Worm (Caenorhabditis elegans) whole organism, young adult: ENCODE results near the gene atf-4.

ENCODE experiments used
- B0019.2 ChIP-seq: fragments of 200-800 bp; sonication (Bioruptor generic); conservative IDR thresholded peaks from 2 replicates; pipeline ENCODE4 v1.3.6; 2022; ENCODE audit warnings: missing genetic modification reagents, missing genetic modification characterization, missing compliant biosample characterization
- B0261.1 ChIP-seq: sonication (generic microtip); optimal IDR thresholded peaks from 2 replicates; lab custom pipeline; 2016; ENCODE audit warnings: mild to moderate bottlenecking, missing genetic modification characterization, moderate library complexity, missing compliant biosample characterization
- C06A6.2 ChIP-seq: fragments of 200-800 bp; sonication (Bioruptor generic); conservative IDR thresholded peaks from 2 replicates; pipeline ENCODE4 v1.3.6; 2022; ENCODE audit warnings: missing genetic modification characterization, missing compliant biosample characterization
- D2030.7 ChIP-seq: fragments of 200-800 bp; sonication (Bioruptor generic); IDR thresholded peaks from 2 replicates; pipeline ENCODE4 v1.3.6; 2022; ENCODE audit warnings: missing genetic modification reagents, missing genetic modification characterization, missing compliant biosample characterization
- F57A8.1 ChIP-seq: fragments of 200-800 bp; sonication (Bioruptor generic); optimal IDR thresholded peaks from 2 replicates; lab custom pipeline; 2018; ENCODE audit warnings: mild to moderate bottlenecking, missing genetic modification characterization, moderate library complexity, missing compliant biosample characterization
- K11D2.4 ChIP-seq: fragments of 200-800 bp; sonication (Bioruptor generic); IDR thresholded peaks from 2 replicates; pipeline ENCODE4 v1.3.6; 2022; ENCODE audit warnings: missing genetic modification reagents, missing genetic modification characterization, missing compliant biosample characterization
- K12H6.12 ChIP-seq: fragments of 200-800 bp; sonication (Bioruptor generic); optimal IDR thresholded peaks from 2 replicates; lab custom pipeline; 2018; ENCODE audit warnings: mild to moderate bottlenecking, missing genetic modification characterization, missing compliant biosample characterization
- T07F8.4 ChIP-seq: sonication (generic microtip); optimal IDR thresholded peaks from 2 replicates; lab custom pipeline; 2016; ENCODE audit warnings: mild to moderate bottlenecking, missing genetic modification characterization, moderate library complexity, missing compliant biosample characterization
- T26A5.8 ChIP-seq: sonication (generic microtip); optimal IDR thresholded peaks from 2 replicates; lab custom pipeline; 2016; ENCODE audit warnings: missing genetic modification characterization, missing compliant biosample characterization
- Y53F4B.3 ChIP-seq: fragments of 200-800 bp; sonication (Bioruptor generic); IDR thresholded peaks from 2 replicates; pipeline ENCODE4 v1.3.6; 2022; ENCODE audit warnings: missing genetic modification reagents, missing genetic modification characterization, missing compliant biosample characterization
- Y67H2A.10 ChIP-seq: fragments of 200-800 bp; sonication (Bioruptor generic); conservative IDR thresholded peaks from 2 replicates; pipeline ENCODE4 v1.3.6; 2022; ENCODE audit warnings: missing genetic modification reagents, missing genetic modification characterization, missing compliant biosample characterization
- ama-1 ChIP-seq, 3 experiments: fragments of 150-350 bp in 1 of 3; sonication (generic microtip) in 2 of 3; optimal IDR thresholded peaks; 2 replicates each; lab custom pipeline; 2014 to 2018; ENCODE audit warnings: missing biosample characterization in 2 of 3, missing genetic modification characterization in 2 of 3, missing genetic modification reagents in 2 of 3
- atf-7 ChIP-seq: sonication (generic microtip); optimal IDR thresholded peaks from 2 replicates; lab custom pipeline; 2017; ENCODE audit warnings: mild to moderate bottlenecking, missing genetic modification characterization, missing compliant biosample characterization
- athp-1 ChIP-seq: sonication (generic microtip); optimal IDR thresholded peaks from 2 replicates; lab custom pipeline; 2017; ENCODE audit warnings: mild to moderate bottlenecking, missing genetic modification characterization, missing compliant biosample characterization
- attf-3 ChIP-seq: fragments of 200-800 bp; sonication (Bioruptor generic); conservative IDR thresholded peaks from 2 replicates; pipeline ENCODE4 v1.3.6; 2022; ENCODE audit warnings: missing genetic modification reagents, missing genetic modification characterization, missing compliant biosample characterization
- attf-5 ChIP-seq: fragments of 200-800 bp; sonication (Bioruptor generic); optimal IDR thresholded peaks from 2 replicates; lab custom pipeline; 2018; ENCODE audit warnings: mild to moderate bottlenecking, missing genetic modification characterization, missing compliant biosample characterization
- bed-2 ChIP-seq: fragments of 200-800 bp; sonication (Bioruptor generic); IDR thresholded peaks from 2 replicates; pipeline ENCODE4 v1.3.6; 2022; ENCODE audit warnings: missing genetic modification reagents, missing genetic modification characterization, missing compliant biosample characterization
- cebp-1 ChIP-seq, 2 experiments: fragments of 200-800 bp in 1 of 2; sonication (Bioruptor generic) in 1 of 2; sonication (generic microtip) in 1 of 2; IDR thresholded peaks in 1 of 2; optimal IDR thresholded peaks in 1 of 2; 2 replicates each; pipeline versions ENCODE4 v1.3.6 to Lab custom; 2017 to 2022; ENCODE audit warnings: missing compliant biosample characterization in 2 of 2, missing genetic modification characterization in 2 of 2, mild to moderate bottlenecking in 1 of 2, missing genetic modification reagents in 1 of 2, moderate library complexity in 1 of 2
- ceh-27 ChIP-seq: fragments of 200-800 bp; sonication (Bioruptor generic); optimal IDR thresholded peaks from 2 replicates; lab custom pipeline; 2018; ENCODE audit warnings: mild to moderate bottlenecking, missing genetic modification characterization, moderate library complexity, missing compliant biosample characterization
- dox-1 ChIP-seq: fragments of 200-800 bp; sonication (Bioruptor generic); IDR thresholded peaks from 2 replicates; pipeline ENCODE4 v1.3.6; 2022; ENCODE audit warnings: missing genetic modification reagents, missing genetic modification characterization, missing compliant biosample characterization
- dpff-1 ChIP-seq: sonication (generic microtip); optimal IDR thresholded peaks from 2 replicates; lab custom pipeline; 2017; ENCODE audit warnings: mild to moderate bottlenecking, missing genetic modification characterization, missing compliant biosample characterization
- egrh-3 ChIP-seq: fragments of 200-800 bp; sonication (Bioruptor generic); IDR thresholded peaks from 2 replicates; pipeline ENCODE4 v1.3.6; 2022; ENCODE audit warnings: missing genetic modification reagents, missing genetic modification characterization, missing compliant biosample characterization
- gei-17 ChIP-seq: fragments of 200-800 bp; sonication (Bioruptor generic); optimal IDR thresholded peaks from 2 replicates; lab custom pipeline; 2018; ENCODE audit warnings: mild to moderate bottlenecking, missing genetic modification characterization, missing compliant biosample characterization
- him-1 ChIP-seq: sonication (generic microtip); optimal IDR thresholded peaks from 2 replicates; lab custom pipeline; 2016; ENCODE audit warnings: missing genotype, missing genetic modification reagents, missing genetic modification characterization, missing compliant biosample characterization
- hsf-1 ChIP-seq: fragments of 200-800 bp; sonication (Bioruptor generic); IDR thresholded peaks from 2 replicates; pipeline ENCODE4 v1.3.6; 2022; ENCODE audit warnings: missing genetic modification reagents, missing genetic modification characterization, missing compliant biosample characterization
- lin-26 ChIP-seq: fragments of 200-800 bp; sonication (Bioruptor generic); IDR thresholded peaks from 2 replicates; pipeline ENCODE4 v1.3.6; 2022; ENCODE audit warnings: missing genetic modification reagents, missing genetic modification characterization, missing compliant biosample characterization
- madf-3 ChIP-seq: fragments of 200-800 bp; sonication (Bioruptor generic); IDR thresholded peaks from 2 replicates; pipeline ENCODE4 v1.3.6; 2022; ENCODE audit warnings: missing genetic modification reagents, missing genetic modification characterization, missing compliant biosample characterization
- mel-28 ChIP-seq: sonication (generic microtip); optimal IDR thresholded peaks from 2 replicates; lab custom pipeline; 2016; ENCODE audit warnings: borderline replicate concordance, mild to moderate bottlenecking, missing genetic modification characterization, missing compliant biosample characterization
- nfya-1 ChIP-seq: sonication (generic microtip); optimal IDR thresholded peaks from 2 replicates; lab custom pipeline; 2017; ENCODE audit warnings: antibody characterized with exemption, missing compliant biosample characterization, missing genetic modification characterization, borderline replicate concordance; ENCODE audit not compliant: insufficient read depth
- nfya-2 ChIP-seq: fragments of 200-800 bp; sonication (Bioruptor generic); IDR thresholded peaks from 2 replicates; pipeline ENCODE4 v1.3.6; 2022; ENCODE audit warnings: missing genetic modification reagents, missing genetic modification characterization, missing compliant biosample characterization
- nhr-120 ChIP-seq: fragments of 200-800 bp; sonication (Bioruptor generic); IDR thresholded peaks from 2 replicates; pipeline ENCODE4 v1.3.6; 2022; ENCODE audit warnings: missing genetic modification characterization, missing compliant biosample characterization
- nhr-179 ChIP-seq: sonication (generic microtip); optimal IDR thresholded peaks from 2 replicates; lab custom pipeline; 2016; ENCODE audit warnings: mild to moderate bottlenecking, missing genetic modification characterization, missing compliant biosample characterization
- nhr-80 ChIP-seq: sonication (generic microtip); optimal IDR thresholded peaks from 2 replicates; lab custom pipeline; 2016; ENCODE audit warnings: missing genetic modification characterization, missing compliant biosample characterization
- rcor-1 ChIP-seq: fragments of 200-800 bp; sonication (Bioruptor generic); IDR thresholded peaks from 2 replicates; pipeline ENCODE4 v1.3.6; 2022; ENCODE audit warnings: missing genetic modification reagents, missing genetic modification characterization, missing compliant biosample characterization
- repo-1 ChIP-seq: sonication (generic microtip); optimal IDR thresholded peaks from 2 replicates; lab custom pipeline; 2017; ENCODE audit warnings: mild to moderate bottlenecking, missing genetic modification characterization, missing compliant biosample characterization
- sdz-38 ChIP-seq: sonication (generic microtip); optimal IDR thresholded peaks from 2 replicates; lab custom pipeline; 2016; ENCODE audit warnings: missing genotype, missing genetic modification characterization, missing compliant biosample characterization
- snpc-1.1 ChIP-seq: sonication (generic microtip); optimal IDR thresholded peaks from 2 replicates; lab custom pipeline; 2017; ENCODE audit warnings: missing genetic modification characterization, mild to moderate bottlenecking, missing compliant biosample characterization, antibody characterized with exemption, moderate library complexity, missing genotype, missing genetic modification reagents; ENCODE audit not compliant: insufficient read depth
- snpc-3.4 ChIP-seq: sonication (generic microtip); optimal IDR thresholded peaks from 2 replicates; lab custom pipeline; 2017; ENCODE audit warnings: missing genetic modification characterization, mild to moderate bottlenecking, missing compliant biosample characterization, antibody characterized with exemption, moderate library complexity, missing genotype, missing genetic modification reagents
- tbp1 ChIP-seq: fragments of 200-800 bp; sonication (Bioruptor generic); optimal IDR thresholded peaks from 2 replicates; lab custom pipeline; 2018; ENCODE audit warnings: mild to moderate bottlenecking, missing genetic modification characterization, missing compliant biosample characterization
- tlf-1 ChIP-seq: fragments of 200-800 bp; sonication (Bioruptor generic); optimal IDR thresholded peaks from 2 replicates; lab custom pipeline; 2018; ENCODE audit warnings: mild to moderate bottlenecking, missing genetic modification characterization, missing compliant biosample characterization
- zfh-2 ChIP-seq: fragments of 200-800 bp; sonication (Bioruptor generic); conservative IDR thresholded peaks from 2 replicates; pipeline ENCODE4 v1.3.6; 2022; ENCODE audit warnings: missing genetic modification reagents, missing genetic modification characterization, missing compliant biosample characterization
- zim-3 ChIP-seq: sonication (generic microtip); optimal IDR thresholded peaks from 2 replicates; lab custom pipeline; 2017; ENCODE audit warnings: mild to moderate bottlenecking, missing genetic modification characterization, moderate library complexity, missing compliant biosample characterization
- ztf-18 ChIP-seq: sonication (generic microtip); optimal IDR thresholded peaks from 2 replicates; lab custom pipeline; 2016; ENCODE audit warnings: missing genotype, mild to moderate bottlenecking, missing genetic modification characterization, missing compliant biosample characterization
- ztf-3 ChIP-seq: fragments of 200-800 bp; sonication (Bioruptor generic); optimal IDR thresholded peaks from 2 replicates; lab custom pipeline; 2018; ENCODE audit warnings: mild to moderate bottlenecking, missing genetic modification characterization, missing compliant biosample characterization

atf-4 gene

DNA sequence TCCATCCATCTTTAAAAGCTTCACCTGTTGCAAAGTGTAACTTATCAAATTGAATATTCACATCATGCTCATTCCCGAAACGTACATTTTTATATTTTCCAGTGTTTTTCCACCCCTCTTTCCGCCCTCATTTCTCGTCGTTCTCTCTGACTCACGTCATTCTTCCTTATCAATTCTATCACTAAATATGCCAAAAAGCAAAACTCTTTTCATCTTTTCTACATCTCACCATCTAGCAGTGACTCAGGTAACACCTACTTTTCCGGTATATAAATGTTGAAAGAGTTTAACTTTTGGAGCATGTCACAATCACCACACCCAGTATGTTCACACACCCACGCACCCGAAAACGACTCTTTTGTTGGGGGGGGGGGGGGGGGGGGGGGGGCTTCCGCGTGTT lies 33.9 kb upstream of the atf-4 start:
- TF ChIP-seq zfh-2: peak; percentile 67
- no peak for TF ChIP-seq F57A8.1
- TF ChIP-seq K12H6.12 (tag; lab: Kevin White, UChicago): no peak
- peak; percentile 38; the same call in 1 of the 2 replicates for TF ChIP-seq egrh-3 (GFP tag; lab: Robert Waterston, UW)
- no peak for TF ChIP-seq Y67H2A.10 (GFP tag; lab: Robert Waterston, UW)
- peak; percentile 44 for TF ChIP-seq nhr-80 (tag; lab: Kevin White, UChicago)
- 0 out of 2 replicates have a peak, but pooled peaks have one; percentile 14 for TF ChIP-seq dox-1 (GFP tag; lab: Robert Waterston, UW)
- TF ChIP-seq cebp-1 (GFP tag; IDR thresholded peaks at IDR 0.05; lab: Robert Waterston, UW): no peak
- peak; percentile 42 for TF ChIP-seq cebp-1 (tag; optimal IDR thresholded peaks at IDR 0.05; lab: Kevin White, UChicago)
- TF ChIP-seq, all 124 proteins: peak for 5

DNA sequence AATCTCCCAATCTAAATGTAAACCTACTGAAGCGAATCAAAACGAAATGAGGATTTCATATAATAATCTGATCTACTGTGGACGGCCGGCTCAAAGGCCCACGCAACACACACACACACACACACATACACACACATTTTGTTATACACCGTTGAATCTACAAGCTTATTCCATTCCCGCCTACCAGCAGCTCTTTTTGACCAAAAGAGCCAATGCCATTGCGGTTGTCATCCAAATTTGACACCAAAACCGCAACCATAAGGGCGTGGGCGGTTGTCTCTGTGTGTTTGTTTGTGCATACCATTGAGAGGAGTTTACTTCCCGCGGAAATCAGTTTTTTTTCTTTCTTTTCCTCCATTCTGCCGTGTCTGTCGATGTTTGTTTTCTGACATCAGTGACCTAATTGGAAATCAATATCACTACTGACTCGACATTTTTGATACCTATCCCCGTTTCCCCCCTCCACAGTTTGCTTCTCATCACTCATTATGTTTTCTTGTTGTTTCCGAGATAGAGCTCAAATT lies 32.3 kb upstream of the atf-4 start:
- TF ChIP-seq atf-7 (no peak), snpc-3.4 (tag; lab: Kevin White, UChicago) (no peak), rcor-1 (no peak), repo-1 (tag; lab: Kevin White, UChicago) (no peak), C06A6.2 (no peak), egrh-3 (GFP tag; lab: Robert Waterston, UW) (no peak), ama-1 (optimal IDR thresholded peaks at IDR 0.05; lab: Kevin White, UChicago) (no peak), ama-1 (GFP tag; optimal IDR thresholded peaks at IDR 0.05; lab: Kevin White, UChicago) (no peak), hsf-1 (GFP tag; lab: Robert Waterston, UW) (no peak), ztf-3 (GFP tag; lab: Kevin White, UChicago) (no peak), T26A5.8 (no peak), D2030.7 (GFP tag; lab: Robert Waterston, UW) (no peak)

DNA sequence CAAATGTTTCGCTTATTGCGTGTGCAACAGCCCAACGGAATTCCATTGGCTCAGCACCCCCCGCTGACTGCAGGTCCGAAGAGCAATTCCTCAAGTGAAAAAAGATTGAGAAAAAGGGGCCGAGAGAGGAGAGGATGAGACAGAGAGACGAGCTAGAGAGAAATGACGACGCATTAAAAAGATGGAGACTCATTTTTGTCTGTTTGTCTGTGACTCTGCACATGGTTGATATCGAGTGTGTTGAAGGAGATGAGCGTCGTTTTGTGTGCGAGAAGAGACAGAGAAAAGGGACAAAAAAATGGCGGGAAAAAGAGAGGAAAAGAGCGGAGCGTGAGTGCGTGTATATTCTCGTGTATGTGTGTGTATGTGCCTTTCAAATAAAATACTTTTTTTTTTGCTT lies 30.4 kb upstream of the atf-4 start:
- TF ChIP-seq gei-17 (GFP tag; lab: Kevin White, UChicago) (peak; percentile 20), mel-28 (no peak), nfya-1 (tag; lab: Kevin White, UChicago) (no peak), K11D2.4 (GFP tag; lab: Robert Waterston, UW) (peak; percentile 53; the same call in 1 of the 2 replicates), lin-26 (peak; percentile 64; the same call in 1 of the 2 replicates), attf-3 (GFP tag; lab: Robert Waterston, UW) (no peak), dpff-1 (tag; lab: Kevin White, UChicago) (no peak), snpc-1.1 (tag; lab: Kevin White, UChicago) (no peak), madf-3 (GFP tag; lab: Robert Waterston, UW) (no peak), T07F8.4 (tag; lab: Kevin White, UChicago) (no peak), him-1 (tag; lab: Kevin White, UChicago) (no peak), zim-3 (tag; lab: Kevin White, UChicago) (no peak), nhr-120 (GFP tag; lab: Robert Waterston, UW) (no peak), C06A6.2 (peak; percentile 52; the same call in 1 of the 2 replicates), nfya-2 (GFP tag; lab: Robert Waterston, UW) (no peak), ceh-27 (GFP tag; lab: Kevin White, UChicago) (peak; percentile 90), ztf-18 (tag; lab: Kevin White, UChicago) (peak; percentile 41), Y53F4B.3 (GFP tag; lab: Robert Waterston, UW) (no peak), B0019.2 (no peak), sdz-38 (no peak), Y67H2A.10 (GFP tag; lab: Robert Waterston, UW) (no peak), tbp1 (peak; percentile 57), bed-2 (peak; percentile 58; the same call in 1 of the 2 replicates), tlf-1 (GFP tag; lab: Kevin White, UChicago) (no peak), egrh-3 (GFP tag; lab: Robert Waterston, UW) (no peak; the same call in 1 of the 2 replicates), nhr-179 (tag; lab: Kevin White, UChicago) (no peak), B0261.1 (tag; lab: Kevin White, UChicago) (no peak), athp-1 (tag; lab: Kevin White, UChicago) (no peak), attf-5 (peak; percentile 80)
